Worm (Caenorhabditis elegans) whole organism, L3 larva: ENCODE results near the gene ttbk-4.

Experiments
- R02D3.7 ChIP-seq: fragments of 150-350 bp; optimal IDR thresholded peaks from 2 replicates; lab custom pipeline; 2014; ENCODE audit warnings: missing biosample characterization, missing genetic modification characterization
- ZK546.5 ChIP-seq: sonication (generic microtip); optimal IDR thresholded peaks from 2 replicates; lab custom pipeline; 2017; ENCODE audit warnings: missing biosample characterization, missing genetic modification characterization
- aly-2 ChIP-seq: fragments of 150-350 bp; optimal IDR thresholded peaks from 2 replicates; lab custom pipeline; 2014; ENCODE audit warnings: missing biosample characterization, missing genetic modification characterization
- ama-1 ChIP-seq: fragments of 150-350 bp; optimal IDR thresholded peaks from 2 replicates; lab custom pipeline; 2018
- ceh-16 ChIP-seq: sonication (generic microtip); optimal IDR thresholded peaks from 2 replicates; lab custom pipeline; 2017; ENCODE audit warnings: missing biosample characterization, missing genetic modification characterization
- ceh-28 ChIP-seq: fragments of 150-350 bp; optimal IDR thresholded peaks from 2 replicates; lab custom pipeline; 2014; ENCODE audit warnings: missing biosample characterization, missing genetic modification reagents, missing genetic modification characterization
- ceh-82 ChIP-seq: fragments of 150-350 bp; optimal IDR thresholded peaks from 2 replicates; lab custom pipeline; 2014; ENCODE audit warnings: missing biosample characterization, missing genetic modification characterization
- ceh-9 ChIP-seq: sonication (generic microtip); optimal IDR thresholded peaks from 2 replicates; lab custom pipeline; 2018; ENCODE audit warnings: missing biosample characterization, missing genetic modification characterization
- daf-12 ChIP-seq: fragments of 150-350 bp; optimal IDR thresholded peaks from 2 replicates; lab custom pipeline; 2014; ENCODE audit warnings: missing biosample characterization, missing genetic modification reagents, missing genetic modification characterization
- egl-27 ChIP-seq: sonication (generic microtip); optimal IDR thresholded peaks from 4 replicates; lab custom pipeline; 2017; ENCODE audit warnings: missing biosample characterization, missing genetic modification reagents, missing genetic modification characterization
- egl-5 ChIP-seq: fragments of 150-350 bp; optimal IDR thresholded peaks from 2 replicates; lab custom pipeline; 2017; ENCODE audit warnings: missing biosample characterization, missing genetic modification reagents, missing genetic modification characterization, inconsistent platforms
- elt-1 ChIP-seq: fragments of 150-350 bp; optimal IDR thresholded peaks from 2 replicates; lab custom pipeline; 2014; ENCODE audit warnings: missing biosample characterization, missing genetic modification characterization
- elt-2 ChIP-seq: sonication (generic microtip); optimal IDR thresholded peaks from 2 replicates; lab custom pipeline; 2016; ENCODE audit warnings: missing genetic modification reagents, mild to moderate bottlenecking, missing genetic modification characterization, missing compliant biosample characterization
- fkh-10 ChIP-seq: sonication (generic microtip); optimal IDR thresholded peaks from 2 replicates; lab custom pipeline; 2017; ENCODE audit warnings: missing biosample characterization, missing genetic modification reagents, missing genetic modification characterization
- hmg-11 ChIP-seq: sonication (generic microtip); optimal IDR thresholded peaks from 2 replicates; lab custom pipeline; 2016; ENCODE audit warnings: missing genetic modification characterization, missing compliant biosample characterization
- jun-1 ChIP-seq: fragments of 150-350 bp; optimal IDR thresholded peaks from 2 replicates; lab custom pipeline; 2014; ENCODE audit warnings: missing biosample characterization, missing genetic modification reagents, missing genetic modification characterization
- lin-15B ChIP-seq: fragments of 150-350 bp; optimal IDR thresholded peaks from 2 replicates; lab custom pipeline; 2014; ENCODE audit warnings: missing biosample characterization, missing genetic modification characterization
- lin-39 ChIP-seq: fragments of 150-350 bp; optimal IDR thresholded peaks from 2 replicates; lab custom pipeline; 2018; ENCODE audit warnings: missing biosample characterization, missing genetic modification reagents, missing genetic modification characterization
- lsy-12 ChIP-seq: sonication (generic microtip); optimal IDR thresholded peaks from 2 replicates; lab custom pipeline; 2016; ENCODE audit warnings: mild to moderate bottlenecking, missing genetic modification characterization, missing compliant biosample characterization
- mdl-1 ChIP-seq: fragments of 150-350 bp; optimal IDR thresholded peaks from 2 replicates; lab custom pipeline; 2014; ENCODE audit warnings: missing biosample characterization, missing genetic modification characterization
- mml-1 ChIP-seq: fragments of 150-350 bp; sonication (generic microtip); optimal IDR thresholded peaks from 3 replicates; lab custom pipeline; 2014; ENCODE audit warnings: missing biosample characterization, missing genetic modification characterization
- nfya-1 ChIP-seq: sonication (generic microtip); optimal IDR thresholded peaks from 2 replicates; lab custom pipeline; 2017; ENCODE audit warnings: missing genetic modification characterization, mild to moderate bottlenecking, missing compliant biosample characterization, antibody characterized with exemption, moderate library complexity; ENCODE audit not compliant: insufficient read depth
- nhr-12 ChIP-seq: fragments of 150-350 bp; optimal IDR thresholded peaks from 2 replicates; lab custom pipeline; 2014; ENCODE audit warnings: missing biosample characterization, missing genetic modification characterization
- nhr-237 ChIP-seq: fragments of 150-350 bp; optimal IDR thresholded peaks from 2 replicates; lab custom pipeline; 2014; ENCODE audit warnings: missing biosample characterization, missing genetic modification characterization
- nhr-25 ChIP-seq: sonication (generic microtip); optimal IDR thresholded peaks from 2 replicates; lab custom pipeline; 2017; ENCODE audit warnings: missing biosample characterization, missing genetic modification characterization
- nhr-28 ChIP-seq: fragments of 150-350 bp; optimal IDR thresholded peaks from 2 replicates; lab custom pipeline; 2014; ENCODE audit warnings: missing biosample characterization, missing genetic modification characterization
- nhr-43 ChIP-seq: sonication (generic microtip); optimal IDR thresholded peaks from 2 replicates; lab custom pipeline; 2016; ENCODE audit warnings: mild to moderate bottlenecking, missing genetic modification characterization, missing compliant biosample characterization; ENCODE audit not compliant: poor library complexity, severe bottlenecking
- nhr-67 ChIP-seq: fragments of 150-350 bp; optimal IDR thresholded peaks from 2 replicates; lab custom pipeline; 2014; ENCODE audit warnings: missing biosample characterization, missing genetic modification characterization
- nhr-76 ChIP-seq: fragments of 150-350 bp; sonication (generic microtip); optimal IDR thresholded peaks from 5 replicates; lab custom pipeline; 2014; ENCODE audit warnings: missing biosample characterization, missing genetic modification characterization
- nhr-77 ChIP-seq: fragments of 150-350 bp; optimal IDR thresholded peaks from 2 replicates; lab custom pipeline; 2014; ENCODE audit warnings: missing biosample characterization, missing genetic modification characterization
- pha-4 ChIP-seq: fragments of 150-350 bp; optimal IDR thresholded peaks from 2 replicates; lab custom pipeline; 2014; ENCODE audit warnings: missing biosample characterization, missing genetic modification reagents, missing genetic modification characterization
- pqm-1 ChIP-seq: fragments of 150-350 bp; optimal IDR thresholded peaks from 2 replicates; lab custom pipeline; 2017; ENCODE audit warnings: missing biosample characterization, missing genetic modification characterization, inconsistent platforms
- sea-2 ChIP-seq: fragments of 150-350 bp; sonication (generic microtip); optimal IDR thresholded peaks from 4 replicates; lab custom pipeline; 2014; ENCODE audit warnings: missing biosample characterization, missing genetic modification reagents, missing genetic modification characterization
- skn-1 ChIP-seq: fragments of 150-350 bp; optimal IDR thresholded peaks from 2 replicates; lab custom pipeline; 2014; ENCODE audit warnings: missing biosample characterization, missing genetic modification characterization
- snpc-4 ChIP-seq: fragments of 150-350 bp; optimal IDR thresholded peaks from 2 replicates; lab custom pipeline; 2014; ENCODE audit warnings: missing biosample characterization, missing genetic modification characterization
- unc-39 ChIP-seq: sonication (generic microtip); optimal IDR thresholded peaks from 4 replicates; lab custom pipeline; 2017; ENCODE audit warnings: missing biosample characterization, missing genetic modification characterization
- ztf-11 ChIP-seq: fragments of 150-350 bp; optimal IDR thresholded peaks from 2 replicates; lab custom pipeline; 2014; ENCODE audit warnings: missing biosample characterization, missing genetic modification characterization

The ttbk-4 gene

DNA sequence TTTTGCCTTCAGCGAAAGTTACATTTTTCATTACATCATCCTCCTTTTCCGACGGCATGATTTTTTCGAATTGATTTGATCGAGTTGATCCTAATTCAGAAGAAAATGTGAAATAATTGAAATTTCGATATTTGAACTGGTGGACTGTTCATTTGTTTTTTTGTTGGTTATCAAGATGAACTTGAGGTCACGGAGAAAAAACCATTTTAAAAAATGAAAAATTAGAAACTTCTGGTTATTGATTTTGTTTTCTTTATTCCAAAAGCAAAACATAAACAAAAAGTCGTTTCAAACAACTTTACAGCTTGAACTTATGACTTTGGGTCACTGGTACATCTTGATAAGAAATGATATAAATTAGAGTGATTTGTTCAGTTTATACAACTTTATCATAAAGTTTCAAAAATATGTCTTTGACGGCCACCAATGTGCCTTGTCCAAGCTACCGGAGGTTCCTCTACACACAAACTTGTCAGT is at the start of gene ttbk-4, which contains the start of gene W01B6.4:
ttbk-4 (minus strand) TSS at position 101 of the 477 bp plus-strand sequence.
W01B6.4 (plus strand) TSS at position 427 of the 477 bp plus-strand sequence.
- TF ChIP-seq ceh-28 (tag; lab: Kevin White, UChicago) (no peak), jun-1 (tag; lab: Kevin White, UChicago) (no peak), ceh-82 (tag; lab: Kevin White, UChicago) (no peak), ceh-16 (tag; lab: Kevin White, UChicago) (no peak), mdl-1 (tag; lab: Kevin White, UChicago) (no peak), aly-2 (tag; lab: Kevin White, UChicago) (no peak), ztf-11 (tag; lab: Kevin White, UChicago) (no peak), unc-39 (tag; lab: Kevin White, UChicago) (no peak), pha-4 (tag; lab: Kevin White, UChicago) (no peak), egl-27 (tag; lab: Kevin White, UChicago) (no peak), skn-1 (no peak), fkh-10 (GFP tag; lab: Kevin White, UChicago) (no peak), nhr-237 (tag; lab: Kevin White, UChicago) (no peak), nhr-43 (tag; lab: Kevin White, UChicago) (no peak), nhr-12 (no peak), pqm-1 (tag; lab: Kevin White, UChicago) (no peak)

- TF ChIP-seq ztf-11 (tag; lab: Kevin White, UChicago): no peak
- no peak for TF ChIP-seq nfya-1
- no peak for TF ChIP-seq sea-2 (GFP tag; lab: Kevin White, UChicago)
- TF ChIP-seq ceh-9 (tag; lab: Kevin White, UChicago): no peak
- TF ChIP-seq ama-1: no peak
- TF ChIP-seq R02D3.7 (tag; lab: Kevin White, UChicago): no peak
- no peak for TF ChIP-seq elt-2 (tag; lab: Kevin White, UChicago)
- TF ChIP-seq pha-4 (tag; lab: Kevin White, UChicago): no peak
- TF ChIP-seq lin-39 (tag; lab: Kevin White, UChicago): no peak
- no peak for TF ChIP-seq ceh-82 (tag; lab: Kevin White, UChicago)
- TF ChIP-seq fkh-10 (GFP tag; lab: Kevin White, UChicago): no peak
- no peak for TF ChIP-seq elt-1 (tag; lab: Kevin White, UChicago)
- no peak for TF ChIP-seq egl-27 (tag; lab: Kevin White, UChicago)
- no peak for TF ChIP-seq unc-39 (tag; lab: Kevin White, UChicago)
- no peak for TF ChIP-seq nhr-76
- no peak for TF ChIP-seq lin-15B (tag; lab: Kevin White, UChicago)
- TF ChIP-seq aly-2 (tag; lab: Kevin White, UChicago): no peak
- no peak for TF ChIP-seq mml-1 (tag; lab: Kevin White, UChicago)
- no peak for TF ChIP-seq ZK546.5 (tag; lab: Kevin White, UChicago)
- TF ChIP-seq, all 47 proteins: peak for 0
Measured at ce11 chrIV:10122205-10122604, 47.3 kb upstream of the ttbk-4 start, which contains the start of gene irld-21. TSS of gene irld-21 (minus strand) at chrIV:10122305.

- no peak for TF ChIP-seq daf-12 (tag; lab: Kevin White, UChicago)
- TF ChIP-seq nhr-28 (tag; lab: Kevin White, UChicago): no peak
- TF ChIP-seq ztf-11 (tag; lab: Kevin White, UChicago): no peak
- no peak for TF ChIP-seq hmg-11 (tag; lab: Kevin White, UChicago)
- TF ChIP-seq fkh-10 (GFP tag; lab: Kevin White, UChicago): no peak
- no peak for TF ChIP-seq nhr-76
- TF ChIP-seq unc-39 (tag; lab: Kevin White, UChicago): no peak
- TF ChIP-seq snpc-4: no peak
- no peak for TF ChIP-seq nhr-77 (tag; lab: Kevin White, UChicago)
- TF ChIP-seq elt-1 (tag; lab: Kevin White, UChicago): no peak
- TF ChIP-seq nhr-12: no peak
- no peak for TF ChIP-seq nhr-67 (tag; lab: Kevin White, UChicago)
- TF ChIP-seq lsy-12: no peak
- no peak for TF ChIP-seq mml-1 (tag; lab: Kevin White, UChicago)
- no peak for TF ChIP-seq lin-15B (tag; lab: Kevin White, UChicago)
- no peak for TF ChIP-seq ceh-82 (tag; lab: Kevin White, UChicago)
- TF ChIP-seq nhr-25: no peak
- TF ChIP-seq ZK546.5 (tag; lab: Kevin White, UChicago): no peak
- TF ChIP-seq ceh-9 (tag; lab: Kevin White, UChicago): no peak
- no peak for TF ChIP-seq egl-5 (tag; lab: Kevin White, UChicago)
Measured at ce11 chrIV:10116765-10117164, 41.8 kb upstream of the ttbk-4 start.
